Fruit fly (Drosophila melanogaster): ENCODE data around the gene CG7886.

CG7886 gene

DNA sequence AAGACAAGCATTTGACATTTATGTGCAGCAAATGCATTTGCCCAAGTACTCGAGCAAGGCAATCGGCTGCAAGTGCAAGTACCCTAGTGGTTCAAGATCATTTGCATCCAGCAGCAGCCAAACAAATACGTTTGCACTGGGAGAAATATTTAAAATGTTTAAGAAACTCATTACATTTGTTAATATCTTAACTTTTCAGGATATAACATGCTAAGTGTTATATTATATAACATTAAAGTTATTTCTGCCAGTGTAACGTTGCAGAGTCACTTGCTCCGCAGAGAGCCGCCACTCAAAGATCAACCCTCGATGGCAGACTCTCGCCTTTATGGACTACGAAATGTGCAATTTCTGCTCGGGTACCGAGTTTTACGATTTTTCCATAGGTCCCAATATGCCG is 52.9 kb downstream of the CG7886 start (continued):
- no peak for TF ChIP-seq Abd-B (GFP tag; optimal IDR thresholded peaks at IDR 0.05)
- no peak for TF ChIP-seq unpg (GFP tag; optimal IDR thresholded peaks at IDR 0.05)
- no peak for TF ChIP-seq CG7745 (tag; optimal IDR thresholded peaks at IDR 0.05)
- TF ChIP-seq Fer1 (GFP tag; optimal IDR thresholded peaks at IDR 0.05), result no peak
- TF ChIP-seq seq (GFP tag; IDR thresholded peaks at IDR 0.05), result no peak
- no peak for TF ChIP-seq CG7556 (GFP tag; optimal IDR thresholded peaks at IDR 0.05)
- TF ChIP-seq NfI (GFP tag; optimal IDR thresholded peaks at IDR 0.05), result no peak
- TF ChIP-seq CG4328 (GFP tag; optimal IDR thresholded peaks at IDR 0.05), result no peak
- no peak for TF ChIP-seq ase (GFP tag; IDR thresholded peaks at IDR 0.05)
- no peak for TF ChIP-seq Bgb (GFP tag; IDR thresholded peaks at IDR 0.05; ENCODE audit: partially characterized antibody)
- no peak for TF ChIP-seq TFAM (GFP tag; optimal IDR thresholded peaks at IDR 0.05)
- peak; percentile 39 for TF ChIP-seq Chrac-16 (GFP tag; optimal IDR thresholded peaks at IDR 0.05)
- no peak for TF ChIP-seq ftz-f1 (GFP tag; optimal IDR thresholded peaks at IDR 0.05)
- TF ChIP-seq CG7928 (GFP tag; optimal IDR thresholded peaks at IDR 0.05), result no peak
- TF ChIP-seq CG16863 (GFP tag; optimal IDR thresholded peaks at IDR 0.05), result no peak
- TF ChIP-seq gem (tag; optimal IDR thresholded peaks at IDR 0.05), result peak; percentile 40
- TF ChIP-seq cas (GFP tag; IDR thresholded peaks at IDR 0.05), result no peak
- TF ChIP-seq dmrt11E (tag; optimal IDR thresholded peaks at IDR 0.05), result peak; percentile 74
- TF ChIP-seq cwo (GFP tag; optimal IDR thresholded peaks at IDR 0.05), result no peak
- no peak for TF ChIP-seq her (GFP tag; optimal IDR thresholded peaks at IDR 0.05)
- no peak for TF ChIP-seq sd (tag; optimal IDR thresholded peaks at IDR 0.05)
- TF ChIP-seq wor (GFP tag; IDR thresholded peaks at IDR 0.05), result no peak
- no peak for TF ChIP-seq ash1 (GFP tag; optimal IDR thresholded peaks at IDR 0.05)
- no peak for TF ChIP-seq h (optimal IDR thresholded peaks at IDR 0.05)
- TF ChIP-seq fd64A (GFP tag; optimal IDR thresholded peaks at IDR 0.05), result no peak
- no peak for TF ChIP-seq sr (GFP tag; IDR thresholded peaks at IDR 0.05)
- TF ChIP-seq CG18011 (GFP tag; optimal IDR thresholded peaks at IDR 0.05), result no peak
- peak; percentile 33 for TF ChIP-seq CG14710 (tag; optimal IDR thresholded peaks at IDR 0.05)
- TF ChIP-seq C15 (GFP tag; IDR thresholded peaks at IDR 0.05), result no peak
- no peak for TF ChIP-seq CG30020 (tag; optimal IDR thresholded peaks at IDR 0.05)
- peak; percentile 55 for TF ChIP-seq row (GFP tag; IDR thresholded peaks at IDR 0.05)
- no peak for TF ChIP-seq dysf (GFP tag; IDR thresholded peaks at IDR 0.05)
- no peak for TF ChIP-seq CG2120 (GFP tag; optimal IDR thresholded peaks at IDR 0.05)
- TF ChIP-seq CG4854 (GFP tag; optimal IDR thresholded peaks at IDR 0.05), result no peak
- TF ChIP-seq CG6854 (GFP tag; optimal IDR thresholded peaks at IDR 0.05), result no peak
- TF ChIP-seq da (GFP tag; optimal IDR thresholded peaks at IDR 0.05), result no peak
- no peak for TF ChIP-seq CG10321 (GFP tag; IDR thresholded peaks at IDR 0.05)
- TF ChIP-seq Bteb2 (GFP tag; optimal IDR thresholded peaks at IDR 0.05), result no peak
- no peak for TF ChIP-seq MBD-R2 (GFP tag; IDR thresholded peaks at IDR 0.05)
- TF ChIP-seq CG13894 (tag; optimal IDR thresholded peaks at IDR 0.05), result no peak
- no peak for TF ChIP-seq knrl (GFP tag; IDR thresholded peaks at IDR 0.05; ENCODE audit: partially characterized antibody)
- TF ChIP-seq dmrt99B (tag; optimal IDR thresholded peaks at IDR 0.05), result no peak
- no peak for TF ChIP-seq CG10565 (GFP tag; optimal IDR thresholded peaks at IDR 0.05)
- TF ChIP-seq Ets97D (GFP tag; optimal IDR thresholded peaks at IDR 0.05), result no peak
- TF ChIP-seq PHDP (tag; optimal IDR thresholded peaks at IDR 0.05), result no peak
- no peak for TF ChIP-seq CG15073 (GFP tag; optimal IDR thresholded peaks at IDR 0.05)
- TF ChIP-seq CG13424 (tag; optimal IDR thresholded peaks at IDR 0.05), result no peak
- no peak for TF ChIP-seq Sox102F (GFP tag; optimal IDR thresholded peaks at IDR 0.05)
- peak in 1 of 2 experiments; percentile 16 for TF ChIP-seq tll (GFP tag; optimal IDR thresholded peaks at IDR 0.05)
- no peak for TF ChIP-seq Rx (GFP tag; IDR thresholded peaks at IDR 0.05)
- TF ChIP-seq Lhr (GFP tag; optimal IDR thresholded peaks at IDR 0.05), result no peak
- TF ChIP-seq H15 (GFP tag; IDR thresholded peaks at IDR 0.05), result no peak

Data from whole organism, embryonic.